Fruit fly (Drosophila melanogaster): Measurements from ENCODE around the gene CG4053.

Gene CG4053

dm6 chr3R:17085029-17085807 lies 46.8 kb downstream of the CG4053 start, which contains the start of gene GckIII (continued):
- no peak for TF ChIP-seq CG8359 (GFP tag; optimal IDR thresholded peaks at IDR 0.05; ENCODE audit: borderline replicate concordance)
- no peak for TF ChIP-seq CG6854 (GFP tag; optimal IDR thresholded peaks at IDR 0.05)
- TF ChIP-seq YL-1 (GFP tag; optimal IDR thresholded peaks at IDR 0.05), result peak; percentile 5
- peak; percentile 19 for TF ChIP-seq phol (tag; optimal IDR thresholded peaks at IDR 0.05)
- peak; percentile 89 for TF ChIP-seq Dll (GFP tag; IDR thresholded peaks at IDR 0.05; ENCODE audit: partially characterized antibody)
- no peak for TF ChIP-seq vvl (GFP tag; IDR thresholded peaks at IDR 0.05)
- TF ChIP-seq HLH4C (GFP tag; IDR thresholded peaks at IDR 0.05; ENCODE audit: partially characterized antibody), result peak; percentile 82
- TF ChIP-seq Nf-YC (tag; optimal IDR thresholded peaks at IDR 0.05), result no peak
- TF ChIP-seq CG10654 (GFP tag; optimal IDR thresholded peaks at IDR 0.05), result no peak
- no peak for TF ChIP-seq fu2 (GFP tag; optimal IDR thresholded peaks at IDR 0.05)
- peak; percentile 37 for TF ChIP-seq pzg (GFP tag; optimal IDR thresholded peaks at IDR 0.05)
- no peak for TF ChIP-seq CG15601 (tag; optimal IDR thresholded peaks at IDR 0.05)
- TF ChIP-seq CG14050 (GFP tag; IDR thresholded peaks at IDR 0.05), result no peak
- no peak for TF ChIP-seq Hr51 (GFP tag; optimal IDR thresholded peaks at IDR 0.05)
- peak; percentile 86 for TF ChIP-seq bbx (GFP tag; IDR thresholded peaks at IDR 0.05; ENCODE audit: partially characterized antibody)
- no peak for TF ChIP-seq CG11696 (GFP tag; IDR thresholded peaks at IDR 0.05)
- TF ChIP-seq NFAT (GFP tag; IDR thresholded peaks at IDR 0.05), result no peak
- no peak for TF ChIP-seq CG6175 (GFP tag; IDR thresholded peaks at IDR 0.05)
- TF ChIP-seq ac (GFP tag; optimal IDR thresholded peaks at IDR 0.05), result no peak
- peak; percentile 59 for TF ChIP-seq stwl (tag; optimal IDR thresholded peaks at IDR 0.05)
- peak; percentile 5 for TF ChIP-seq Sry-β (GFP tag; optimal IDR thresholded peaks at IDR 0.05)
- TF ChIP-seq unc-4 (GFP tag; IDR thresholded peaks at IDR 0.05; ENCODE audit: partially characterized antibody), result peak; percentile 91
- TF ChIP-seq ssp (GFP tag; IDR thresholded peaks at IDR 0.05), result no peak
- no peak for TF ChIP-seq dm (GFP tag; optimal IDR thresholded peaks at IDR 0.05)
- TF ChIP-seq BEAF-32 (GFP tag; optimal IDR thresholded peaks at IDR 0.05), result peak; percentile 74
- TF ChIP-seq CG33213 (GFP tag; optimal IDR thresholded peaks at IDR 0.05), result no peak
- TF ChIP-seq twi (tag; optimal IDR thresholded peaks at IDR 0.05), result no peak
- TF ChIP-seq sd (tag; optimal IDR thresholded peaks at IDR 0.05), result no peak
- TF ChIP-seq CG8388 (GFP tag; optimal IDR thresholded peaks at IDR 0.05), result no peak
- TF ChIP-seq CG10959 (GFP tag; IDR thresholded peaks at IDR 0.05), result no peak
- TF ChIP-seq NK7.1 (GFP tag; optimal IDR thresholded peaks at IDR 0.05), result no peak
- TF ChIP-seq MBD-R2 (GFP tag; IDR thresholded peaks at IDR 0.05), result peak; percentile 54
- TF ChIP-seq chinmo (GFP tag; IDR thresholded peaks at IDR 0.05; ENCODE audit: partially characterized antibody), result peak; percentile 74; the same call in 1 of the 4 replicates
- TF ChIP-seq emc (GFP tag; optimal IDR thresholded peaks at IDR 0.05), result no peak
- no peak for TF ChIP-seq CG13424 (tag; optimal IDR thresholded peaks at IDR 0.05)
- no peak for TF ChIP-seq Optix (GFP tag; IDR thresholded peaks at IDR 0.05)
- TF ChIP-seq Pdp1 (GFP tag; optimal IDR thresholded peaks at IDR 0.05), result peak in 1 of 2 experiments; percentile 11
- TF ChIP-seq CG12155 (GFP tag; optimal IDR thresholded peaks at IDR 0.05), result no peak
- TF ChIP-seq CG2129 (GFP tag; IDR thresholded peaks at IDR 0.05; ENCODE audit: partially characterized antibody), result peak; percentile 86
- TF ChIP-seq Dp (GFP tag; optimal IDR thresholded peaks at IDR 0.05), result peak; percentile 51
- no peak for TF ChIP-seq ewg (GFP tag; optimal IDR thresholded peaks at IDR 0.05)
- no peak for TF ChIP-seq insv (GFP tag; optimal IDR thresholded peaks at IDR 0.05)
- TF ChIP-seq ind (GFP tag; optimal IDR thresholded peaks at IDR 0.05), result no peak
- no peak for TF ChIP-seq so (GFP tag; IDR thresholded peaks at IDR 0.05)
- TF ChIP-seq hb (GFP tag; IDR thresholded peaks at IDR 0.05; ENCODE audit: partially characterized antibody), result peak; percentile 79
- TF ChIP-seq gce (GFP tag; IDR thresholded peaks at IDR 0.05), result no peak
- TF ChIP-seq pum (GFP tag; optimal IDR thresholded peaks at IDR 0.05), result no peak
- no peak for TF ChIP-seq CG4820 (GFP tag; optimal IDR thresholded peaks at IDR 0.05)

Measured in whole organism, embryonic.